Fruit fly (Drosophila melanogaster): ENCODE results near the gene obst-G.
A peak's percentile ranks its signal among the peaks of the same experiment; 100 is the strongest.

The obst-G gene

DNA sequence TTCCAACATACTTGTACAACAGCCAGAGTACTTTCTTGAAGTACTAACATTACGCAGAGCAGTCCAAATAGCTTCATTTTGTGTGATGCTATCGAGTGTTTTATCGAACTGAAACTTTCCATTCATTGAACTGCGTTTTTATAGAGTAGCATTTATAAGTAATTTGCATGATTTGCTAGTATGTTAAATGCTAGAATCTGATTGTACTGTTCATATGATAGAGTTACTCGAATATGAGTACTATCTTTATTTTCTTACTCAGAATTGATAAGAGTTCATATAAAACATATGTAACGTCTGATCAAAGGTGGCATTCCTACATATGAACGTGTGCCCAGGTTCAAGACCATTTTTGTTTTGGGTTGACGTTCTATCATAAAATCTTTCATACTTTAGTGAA is at the start of gene obst-G:
TSS of gene obst-G (minus strand) at position 101 of the 400 bp plus-strand sequence.
- TF ChIP-seq CG8478 (optimal IDR thresholded peaks at IDR 0.05) (no peak), CTCF (optimal IDR thresholded peaks at IDR 0.05) (no peak)

DNA sequence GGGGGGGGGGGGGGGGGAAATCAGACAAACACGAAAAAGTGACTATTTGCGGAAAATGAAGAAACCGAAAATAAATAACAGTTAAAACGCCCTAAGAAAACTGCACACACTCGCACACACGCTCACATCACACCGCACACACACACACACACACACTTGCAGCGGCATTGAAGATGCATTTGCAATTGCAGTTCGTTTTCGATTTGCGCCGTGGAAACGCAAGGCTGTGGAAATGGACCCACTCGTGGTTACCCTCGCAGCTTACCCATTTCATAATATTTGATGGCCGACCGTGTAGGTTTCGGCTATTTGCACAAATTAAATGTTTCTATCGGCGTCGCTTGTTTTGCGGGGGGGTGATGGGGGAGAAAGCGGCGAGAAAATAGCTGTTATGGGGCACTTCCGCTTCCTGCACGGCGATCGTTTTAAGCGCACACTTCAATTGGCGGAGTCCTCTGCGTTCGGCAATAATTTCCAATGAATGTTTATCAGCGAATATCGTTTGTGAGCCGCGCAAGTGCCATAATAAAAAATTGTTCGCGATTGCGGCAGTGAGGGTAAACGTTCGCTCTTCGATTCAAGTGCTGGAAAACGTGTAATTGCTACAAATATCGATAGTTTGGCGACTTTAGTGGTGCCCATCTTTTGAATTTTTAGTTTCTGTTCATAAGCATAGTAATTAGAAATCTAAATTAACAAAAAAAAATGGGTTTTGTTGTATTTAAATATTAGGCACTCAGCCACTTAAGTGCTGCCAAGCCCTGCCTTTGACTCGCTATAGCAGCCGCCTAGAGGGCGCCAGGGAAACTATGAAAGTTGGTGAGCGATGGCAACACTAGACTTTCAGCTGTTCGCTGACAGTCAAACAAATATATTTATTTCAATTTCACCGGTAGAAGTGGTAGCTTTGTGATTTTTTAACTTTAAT is 49.5 kb upstream of the obst-G start, which contains the start of the genes Pop2 and CG6928:
TSS of gene Pop2 (minus strand) at position 595 of the 928 bp plus-strand sequence.
TSS of gene CG6928 (plus strand) at position 835 of the 928 bp plus-strand sequence.
- TF ChIP-seq CG8478 (optimal IDR thresholded peaks at IDR 0.05) (no peak), CTCF (optimal IDR thresholded peaks at IDR 0.05) (peak; percentile 86 to 89)

DNA sequence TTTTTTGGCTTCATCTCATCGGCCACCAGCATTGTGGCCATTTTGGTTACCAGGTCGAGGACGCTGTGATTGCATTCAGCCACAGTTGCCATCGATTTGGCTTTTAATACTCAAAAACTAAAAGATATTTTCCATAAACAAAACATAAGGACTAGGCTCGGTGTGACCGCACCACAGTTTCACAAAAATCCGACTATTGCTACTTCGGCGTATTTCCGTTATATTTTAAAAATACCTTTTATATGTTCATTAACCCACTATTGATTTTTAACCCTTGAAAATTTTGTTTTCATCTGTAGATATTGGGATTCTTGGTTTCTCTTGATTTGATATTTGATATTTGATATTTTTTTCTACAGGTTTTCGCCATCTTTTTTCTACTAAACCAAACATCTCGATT is 44.8 kb upstream of the obst-G start, which contains the start of gene Grip163:
TSS of gene Grip163 (minus strand) at position 180 of the 400 bp plus-strand sequence.
- TF ChIP-seq CTCF (optimal IDR thresholded peaks at IDR 0.05) (no peak), CG8478 (optimal IDR thresholded peaks at IDR 0.05) (no peak)

DNA sequence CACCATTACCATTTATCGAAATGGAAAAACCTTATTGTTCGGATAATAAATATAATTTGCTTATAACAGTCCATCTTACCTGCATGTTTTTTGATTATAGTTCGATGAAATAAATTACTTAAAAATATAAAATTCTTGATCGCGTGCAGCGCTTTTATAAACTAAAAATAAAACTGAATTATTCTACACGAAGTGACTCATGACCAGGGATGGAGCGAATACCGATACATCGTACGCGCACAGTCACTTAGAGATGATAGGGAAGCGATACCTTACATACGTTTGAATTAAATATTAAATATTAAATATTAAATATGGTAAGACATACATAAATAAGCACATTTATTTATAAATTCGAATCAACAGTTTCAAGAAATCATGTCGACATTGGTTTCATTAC is 39.8 kb upstream of the obst-G start, which contains the start of gene viaf:
TSS of gene viaf (minus strand) at position 220 of the 400 bp plus-strand sequence.
- no peak for TF ChIP-seq CG8478 (optimal IDR thresholded peaks at IDR 0.05)
- peak in 1 of 2 experiments; percentile 14 for TF ChIP-seq CTCF (optimal IDR thresholded peaks at IDR 0.05)

DNA sequence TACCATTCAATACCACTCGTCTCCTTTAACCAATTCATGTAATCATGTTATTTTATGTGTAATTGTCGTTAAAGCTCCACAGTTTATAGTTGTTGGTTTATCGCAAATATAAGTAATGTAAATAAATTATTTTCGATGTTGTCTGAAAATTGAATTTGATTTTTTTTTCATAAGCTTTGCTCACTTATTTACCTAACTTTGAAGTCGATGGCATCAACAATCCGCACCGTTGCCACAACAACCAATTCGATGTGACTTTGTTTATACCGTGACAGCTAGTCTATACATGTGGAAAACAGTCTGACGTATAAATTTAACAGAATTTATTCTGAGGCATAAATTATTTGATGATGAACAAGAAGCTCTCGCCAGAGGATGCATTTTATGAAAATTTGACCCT is 37.3 kb upstream of the obst-G start, which contains the start of gene CG6931:
TSS of gene CG6931 (plus strand) at position 301 of the 400 bp plus-strand sequence.
- TF ChIP-seq CG8478 (optimal IDR thresholded peaks at IDR 0.05), result no peak
- TF ChIP-seq CTCF (optimal IDR thresholded peaks at IDR 0.05), result no peak

DNA sequence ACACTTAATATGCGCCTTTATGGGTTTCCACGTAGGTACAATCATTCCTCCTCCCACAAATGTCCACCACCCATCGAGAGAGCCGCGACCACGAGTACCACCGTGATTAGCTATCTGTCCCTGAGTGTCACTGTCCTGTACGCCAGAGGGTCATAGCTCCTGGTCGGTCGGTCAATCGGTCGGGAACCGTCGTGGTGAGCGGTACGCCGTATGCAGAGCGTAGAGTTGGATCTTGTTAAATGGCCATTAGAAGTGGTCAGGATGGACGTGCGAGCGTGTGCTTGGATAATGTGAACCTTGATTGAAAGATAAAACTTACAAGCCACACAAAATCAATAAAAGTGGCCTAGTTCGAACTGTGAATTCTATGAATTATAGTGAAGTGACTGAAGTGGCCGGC is 31.5 kb upstream of the obst-G start, which contains the start of gene CG6938:
TSS of gene CG6938 (plus strand) at position 301 of the 400 bp plus-strand sequence.
- TF ChIP-seq CG8478 (optimal IDR thresholded peaks at IDR 0.05) (no peak), CTCF (optimal IDR thresholded peaks at IDR 0.05) (no peak)

DNA sequence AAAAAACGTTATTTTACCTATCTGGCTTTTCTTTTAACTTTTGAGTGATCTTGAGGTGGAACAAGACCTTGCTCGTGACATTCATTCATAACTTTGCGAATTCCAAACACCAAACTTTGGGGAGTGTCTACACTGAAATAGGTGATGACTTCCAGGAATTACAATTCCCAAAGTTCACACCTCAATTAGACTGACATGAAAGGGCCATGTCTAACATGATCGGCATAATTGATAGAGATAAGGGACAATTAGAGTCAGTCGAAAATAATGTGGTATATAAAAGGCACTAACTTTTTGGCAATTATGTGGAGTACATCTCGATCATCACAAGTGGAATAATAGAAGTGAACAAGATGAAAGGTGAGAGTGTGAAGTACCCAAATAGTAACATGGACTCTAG is 22.7 kb upstream of the obst-G start, which contains the start of gene CG43896:
TSS of gene CG43896 (plus strand) at position 301 of the 400 bp plus-strand sequence.
- TF ChIP-seq CTCF (optimal IDR thresholded peaks at IDR 0.05), result no peak
- no peak for TF ChIP-seq CG8478 (optimal IDR thresholded peaks at IDR 0.05)

DNA sequence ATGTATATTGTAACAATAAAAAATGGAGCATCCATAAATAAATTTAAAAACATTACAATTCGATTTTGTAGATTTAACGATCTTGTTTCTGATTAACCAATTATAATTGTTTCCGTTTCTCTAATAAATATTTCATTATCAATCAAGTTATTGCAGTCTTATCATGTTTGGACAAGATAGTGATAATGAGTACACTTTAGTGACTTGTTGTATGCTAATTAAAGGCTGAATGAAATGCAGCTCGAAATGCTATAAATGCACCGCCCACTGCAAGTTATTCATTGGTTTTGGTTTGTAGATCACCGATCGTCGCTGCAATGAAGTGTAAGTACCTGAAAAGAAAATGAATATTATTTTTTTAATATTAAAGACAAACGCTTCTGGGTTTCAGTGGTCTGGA is 21.5 kb upstream of the obst-G start, which contains the start of gene CG14125:
TSS of gene CG14125 (plus strand) at position 301 of the 400 bp plus-strand sequence.
- TF ChIP-seq CTCF (optimal IDR thresholded peaks at IDR 0.05) (no peak), CG8478 (optimal IDR thresholded peaks at IDR 0.05) (no peak)

DNA sequence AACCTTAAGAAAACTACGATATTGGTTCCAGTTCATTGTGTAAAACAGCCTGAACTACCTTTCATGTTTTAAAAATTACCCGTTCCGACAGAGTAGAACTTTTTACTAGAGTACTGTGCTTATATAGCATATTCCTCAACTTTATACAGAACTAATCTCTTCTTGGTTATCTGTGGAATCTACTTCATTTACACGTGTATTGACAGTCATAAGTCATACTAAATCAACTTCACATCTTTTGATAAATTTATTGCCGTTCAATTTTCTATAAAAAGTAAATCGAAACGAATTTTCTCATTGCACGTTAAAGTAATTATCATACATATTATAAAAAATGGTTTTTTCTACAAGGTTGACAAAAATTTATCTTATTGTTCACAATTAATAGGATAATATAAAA is 20.6 kb upstream of the obst-G start, which contains the start of gene CG42397:
TSS of gene CG42397 (minus strand) at position 101 of the 400 bp plus-strand sequence.
- TF ChIP-seq CG8478 (optimal IDR thresholded peaks at IDR 0.05) (no peak), CTCF (optimal IDR thresholded peaks at IDR 0.05) (no peak)

DNA sequence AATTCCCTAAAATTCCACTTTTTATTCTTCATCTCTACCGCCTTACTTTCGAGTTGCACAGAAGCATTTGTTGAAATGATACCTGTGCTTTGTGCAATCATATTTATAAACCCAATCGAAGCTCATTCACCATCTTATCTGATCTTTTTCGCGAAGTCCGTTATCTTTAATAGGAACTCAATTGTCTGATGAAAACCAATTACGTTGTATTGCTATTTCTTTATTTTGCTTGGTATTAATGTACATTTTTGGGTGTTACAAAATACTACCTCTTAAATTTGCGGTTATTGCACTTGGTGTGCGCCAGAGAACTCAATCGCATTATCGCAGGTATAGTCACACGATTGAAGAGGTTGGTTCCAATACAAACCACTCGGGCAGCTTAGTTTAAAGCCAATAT is 19.8 kb upstream of the obst-G start, which contains the start of gene Muc68E:
TSS of gene Muc68E (minus strand) at position 101 of the 400 bp plus-strand sequence.
- TF ChIP-seq CG8478 (optimal IDR thresholded peaks at IDR 0.05) (no peak), CTCF (optimal IDR thresholded peaks at IDR 0.05) (no peak)

DNA sequence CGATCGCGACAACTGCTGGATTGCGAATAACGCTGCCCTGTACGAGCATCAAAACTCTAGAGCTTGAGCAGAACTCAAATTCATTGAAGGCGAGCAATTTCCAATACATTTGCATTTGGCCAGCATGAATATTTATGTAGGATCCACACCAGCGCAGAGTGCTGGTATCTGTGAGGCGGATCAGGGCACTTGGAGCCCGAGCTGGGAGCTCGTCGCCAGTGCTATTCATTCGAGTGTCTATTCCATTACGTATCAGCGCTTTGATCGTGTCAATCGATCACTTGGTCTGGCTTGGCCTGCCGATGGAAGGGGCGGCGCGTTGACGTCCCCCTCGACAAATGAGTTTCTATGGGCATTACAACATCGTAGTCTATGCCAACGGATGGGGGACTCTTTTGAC is 13.0 kb upstream of the obst-G start, which contains the start of gene prc:
TSS of gene prc (minus strand) at position 28 of the 400 bp plus-strand sequence.
- no peak for TF ChIP-seq CG8478 (optimal IDR thresholded peaks at IDR 0.05)

DNA sequence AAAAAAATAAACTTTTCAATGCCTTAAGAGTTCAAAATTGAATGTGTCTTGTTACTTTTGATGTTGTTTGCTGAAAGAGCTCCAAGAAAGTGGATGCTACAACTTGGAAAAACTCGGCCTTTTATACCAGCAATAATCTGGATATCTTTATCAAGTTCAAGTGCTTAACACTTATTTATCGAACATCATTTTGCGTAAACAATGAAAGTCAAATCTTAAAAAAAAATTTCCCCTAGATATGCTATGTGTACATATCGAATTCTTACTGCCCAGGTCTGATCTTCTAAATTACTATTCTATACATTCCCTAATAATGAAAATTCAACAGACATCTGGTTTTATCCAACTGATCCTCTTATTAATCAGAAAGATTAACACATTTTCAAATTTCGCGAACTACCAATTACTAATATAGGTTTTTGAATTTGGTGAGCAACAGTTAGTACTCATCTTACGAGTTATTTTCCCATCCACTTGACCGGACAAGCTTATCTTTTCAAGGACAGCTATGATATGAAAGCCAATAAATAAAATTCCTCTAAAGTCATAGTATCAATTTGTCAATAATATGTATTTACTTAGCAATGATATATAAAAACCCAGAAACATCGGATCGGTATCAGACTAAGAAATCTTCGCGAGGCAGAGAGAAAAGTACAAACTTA is 4.7 kb upstream of the obst-G start, which contains the start of the genes CG11570 and CG43294:
TSS of gene CG11570 (minus strand) at position 101 of the 665 bp plus-strand sequence.
TSS of gene CG43294 (plus strand) at position 615 of the 665 bp plus-strand sequence.
- no peak for TF ChIP-seq CG8478 (optimal IDR thresholded peaks at IDR 0.05)
- TF ChIP-seq CTCF (optimal IDR thresholded peaks at IDR 0.05), result no peak

DNA sequence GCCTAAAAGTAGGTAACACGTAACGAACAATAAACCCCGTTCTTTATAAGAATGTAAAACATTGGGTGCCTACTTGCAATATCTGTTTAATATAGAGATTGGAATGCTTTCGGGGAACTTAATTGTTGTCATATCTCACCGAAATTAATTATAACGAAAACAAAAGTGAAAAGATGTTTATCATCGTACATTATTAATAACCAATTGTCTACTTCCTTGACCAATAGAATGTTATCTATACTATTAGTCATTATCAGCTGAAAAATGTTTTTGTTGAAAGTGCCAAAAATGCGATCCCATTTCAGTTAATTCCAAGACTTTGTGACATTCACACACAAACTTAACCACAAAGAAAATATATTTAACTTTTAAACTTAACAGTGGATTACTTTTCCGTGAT is 666 bp upstream of the obst-G start, which contains the start of gene CG7248:
TSS of gene CG7248 (plus strand) at position 301 of the 400 bp plus-strand sequence.
- TF ChIP-seq CG8478 (optimal IDR thresholded peaks at IDR 0.05) (no peak), CTCF (optimal IDR thresholded peaks at IDR 0.05) (no peak)

DNA sequence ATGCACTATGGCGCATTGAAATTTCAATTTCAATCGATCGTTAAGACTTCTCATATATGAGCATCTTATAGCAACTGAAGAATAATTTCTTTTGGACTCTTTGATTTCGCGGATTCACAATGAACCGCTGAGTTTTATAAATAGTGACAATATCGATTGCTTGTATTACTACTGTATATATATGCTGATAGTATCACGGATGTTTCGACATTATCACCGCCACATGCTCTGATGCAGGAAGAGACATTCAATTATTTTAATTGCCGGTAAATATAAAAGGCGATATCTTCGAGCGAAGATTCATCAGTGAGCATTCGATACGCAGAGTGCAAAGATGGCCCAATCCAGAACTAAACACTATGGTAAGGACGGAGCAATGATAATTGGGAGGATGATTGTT is 3.6 kb downstream of the obst-G start, which contains the start of gene CG17826:
TSS of gene CG17826 (plus strand) at position 301 of the 400 bp plus-strand sequence.
- no peak for TF ChIP-seq CTCF (optimal IDR thresholded peaks at IDR 0.05)
- TF ChIP-seq CG8478 (optimal IDR thresholded peaks at IDR 0.05), result no peak
